Fruit fly (Drosophila melanogaster) S2 (cell line): ENCODE results near the gene Rab10.
"Not testable (repeated sequence)": the region's sequence is repeated elsewhere in the genome, so short reads cannot be mapped to it uniquely, and the experiment has no call there.

Source experiments
- CG8478 ChIP-seq: fragments of >200 bp; optimal IDR thresholded peaks from 2 replicates; lab custom pipeline; 2018
- CTCF ChIP-seq, 2 experiments: fragments of >200 bp; optimal IDR thresholded peaks; 2 replicates each; lab custom pipeline; 2018

DNA sequence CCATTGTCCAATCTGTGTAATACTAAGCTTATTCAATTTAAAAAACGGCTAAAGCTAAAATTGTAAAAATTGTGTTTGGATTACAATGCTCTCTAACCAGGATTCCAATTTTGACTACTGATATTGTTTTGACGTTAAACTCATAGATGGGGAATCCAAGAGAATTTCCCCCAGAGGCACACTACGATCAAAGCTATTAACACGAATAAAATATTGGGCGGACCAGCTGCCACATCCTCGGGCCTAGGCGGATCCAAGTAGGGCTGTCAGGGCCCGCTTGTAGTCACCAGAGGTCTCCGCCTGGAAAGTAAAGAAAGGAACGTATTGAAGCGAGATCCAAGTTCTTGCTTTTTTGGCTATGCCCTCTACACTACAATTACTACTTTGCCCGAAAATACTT, 49.3 kb upstream of the Rab10 start, which contains the start of gene SdicA:
- not testable (repeated sequence) for TF ChIP-seq CTCF (optimal IDR thresholded peaks at IDR 0.05; lab: Kevin White, UChicago); CG8478 (lab: Kevin White, UChicago)
